Worm (Caenorhabditis elegans) whole organism, late embryonic: Measurements from ENCODE around the gene aqp-1.

ENCODE experiments used
- ceh-2 ChIP-seq: sonication (generic microtip); optimal IDR thresholded peaks from 2 replicates; lab custom pipeline; 2016; ENCODE audit warnings: missing genotype, missing genetic modification characterization, missing compliant biosample characterization
- ceh-30 ChIP-seq: fragments of 150-350 bp; optimal IDR thresholded peaks from 2 replicates; lab custom pipeline; 2014; ENCODE audit warnings: missing biosample characterization, missing genetic modification characterization
- ceh-9 ChIP-seq: sonication (generic microtip); optimal IDR thresholded peaks from 2 replicates; lab custom pipeline; 2016; ENCODE audit warnings: mild to moderate bottlenecking, missing genetic modification characterization, inconsistent platforms, missing compliant biosample characterization
- gmeb-2 ChIP-seq: sonication (generic microtip); optimal IDR thresholded peaks from 2 replicates; lab custom pipeline; 2016; ENCODE audit warnings: missing genetic modification characterization, inconsistent platforms, missing compliant biosample characterization
- pros-1 ChIP-seq: fragments of 150-350 bp; optimal IDR thresholded peaks from 2 replicates; lab custom pipeline; 2014; ENCODE audit warnings: missing biosample characterization, missing genetic modification reagents, missing genetic modification characterization
- ztf-16 ChIP-seq: sonication (generic microtip); optimal IDR thresholded peaks from 2 replicates; lab custom pipeline; 2017; ENCODE audit warnings: missing genetic modification characterization, missing compliant biosample characterization

DNA sequence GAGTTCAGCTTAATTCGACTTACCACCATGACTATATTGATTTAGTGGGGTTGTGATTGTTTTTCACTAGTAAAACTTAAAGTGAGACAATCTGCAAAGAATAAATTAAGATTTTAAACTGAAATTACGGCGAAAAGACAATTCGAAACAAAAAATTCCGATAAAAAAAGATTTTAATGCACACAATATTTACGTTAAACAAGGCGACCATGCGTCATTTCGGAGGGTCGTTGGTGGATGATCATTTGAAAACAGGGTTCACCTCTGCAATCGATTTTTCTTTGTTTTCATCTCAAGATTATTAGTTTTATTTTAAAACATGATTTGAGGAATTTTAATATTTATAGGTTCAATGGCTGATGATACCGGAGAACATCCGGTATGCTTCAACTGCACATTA is 14.9 kb upstream of the aqp-1 start, which contains the start of gene lsm-4:
- TF ChIP-seq ceh-9 (tag; lab: Kevin White, UChicago) (no peak), ztf-16 (tag; lab: Kevin White, UChicago) (no peak), pros-1 (tag; lab: Kevin White, UChicago) (no peak), gmeb-2 (no peak), ceh-30 (no peak), ceh-2 (tag; lab: Kevin White, UChicago) (no peak)
